Worm (Caenorhabditis elegans): Measurements from ENCODE around the gene pqn-41.

DNA sequence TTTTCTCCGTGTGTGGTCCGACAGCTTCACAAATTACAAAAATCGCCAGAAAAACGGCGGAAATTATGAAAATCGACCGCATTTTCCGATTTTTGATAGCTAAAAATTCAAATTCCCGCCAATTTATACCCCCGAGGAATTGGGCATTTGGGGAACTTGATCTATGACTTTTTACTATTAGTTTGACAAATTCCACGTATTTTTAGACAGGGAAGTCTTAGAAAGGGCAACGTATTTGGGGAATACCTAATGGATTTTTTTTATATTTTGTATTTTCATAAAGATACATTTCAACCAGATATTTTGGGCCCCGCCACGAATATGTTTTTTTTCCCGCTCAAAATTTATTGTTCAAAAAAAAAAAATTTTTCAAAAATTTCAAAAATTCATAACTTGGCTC, 79.1 kb downstream of the pqn-41 start, which contains the start of gene Y39A3B.7:
- TF ChIP-seq nhr-77 (tag; optimal IDR thresholded peaks at IDR 0.05) (no peak), isw-1 (GFP tag; IDR thresholded peaks at IDR 0.05) (no peak), elt-3 (tag; optimal IDR thresholded peaks at IDR 0.05) (no peak)

Data from whole organism, L1 larva.